Fruit fly (Drosophila melanogaster) S2 (cell line): Measurements from ENCODE around the gene Mcm5.

Experiments
- CG8478 ChIP-seq: fragments of >200 bp; optimal IDR thresholded peaks from 2 replicates; lab custom pipeline; 2018
- CTCF ChIP-seq, 2 experiments: fragments of >200 bp; optimal IDR thresholded peaks; 2 replicates each; lab custom pipeline; 2018

- TF ChIP-seq CG8478 (lab: Kevin White, UChicago) (no peak), CTCF (optimal IDR thresholded peaks at IDR 0.05; lab: Kevin White, UChicago) (no peak)
Observed at dm6 chr3R:10836924-10837323, 48.6 kb downstream of the Mcm5 start.
